Fruit fly (Drosophila melanogaster) S2 (cell line): ENCODE data around the gene EndoGI.

Source experiments
- CG8478 ChIP-seq: fragments of >200 bp; optimal IDR thresholded peaks from 2 replicates; lab custom pipeline; 2018
- CTCF ChIP-seq, 2 experiments: fragments of >200 bp; optimal IDR thresholded peaks; 2 replicates each; lab custom pipeline; 2018

Gene EndoGI

dm6 chr2L:16281419-16282076 lies 24.1 kb downstream of the EndoGI start:
- no peak for TF ChIP-seq CG8478 (lab: Kevin White, UChicago)
- TF ChIP-seq CTCF (optimal IDR thresholded peaks at IDR 0.05; lab: Kevin White, UChicago), result no peak

- TF ChIP-seq CG8478 (lab: Kevin White, UChicago) (no peak), CTCF (optimal IDR thresholded peaks at IDR 0.05; lab: Kevin White, UChicago) (no peak)
Measured at dm6 chr2L:16282077-16282471, 24.6 kb downstream of the EndoGI start.

DNA sequence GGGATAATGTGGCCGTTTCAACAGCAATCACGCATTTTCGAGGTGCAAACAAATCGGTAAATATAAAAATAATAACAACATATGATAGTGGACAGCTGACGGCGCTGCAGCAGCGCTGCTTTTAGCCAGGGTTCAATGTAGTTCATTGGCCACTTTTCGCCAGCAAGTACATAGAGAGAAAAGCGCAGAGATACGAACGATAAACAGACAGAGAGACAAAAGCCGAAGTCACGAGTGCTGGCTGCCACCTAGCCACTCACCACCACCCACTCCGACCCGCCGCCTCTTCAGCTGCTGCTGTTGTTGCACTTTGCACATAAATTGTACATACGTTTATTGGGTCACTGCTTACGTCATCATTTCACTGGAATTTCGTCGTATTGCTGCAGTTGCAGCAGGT lies 25.4 kb downstream of the EndoGI start:
- TF ChIP-seq CG8478 (lab: Kevin White, UChicago) (no peak), CTCF (optimal IDR thresholded peaks at IDR 0.05; lab: Kevin White, UChicago) (no peak)

dm6 chr2L:16284306-16285299 lies 27.1 kb downstream of the EndoGI start:
- TF ChIP-seq CG8478 (lab: Kevin White, UChicago) (no peak), CTCF (optimal IDR thresholded peaks at IDR 0.05; lab: Kevin White, UChicago) (peak in 1 of 2 experiments; percentile 6)

dm6 chr2L:16285692-16286359 lies 28.3 kb downstream of the EndoGI start:
- TF ChIP-seq CG8478 (lab: Kevin White, UChicago), result no peak
- no peak for TF ChIP-seq CTCF (optimal IDR thresholded peaks at IDR 0.05; lab: Kevin White, UChicago)

DNA sequence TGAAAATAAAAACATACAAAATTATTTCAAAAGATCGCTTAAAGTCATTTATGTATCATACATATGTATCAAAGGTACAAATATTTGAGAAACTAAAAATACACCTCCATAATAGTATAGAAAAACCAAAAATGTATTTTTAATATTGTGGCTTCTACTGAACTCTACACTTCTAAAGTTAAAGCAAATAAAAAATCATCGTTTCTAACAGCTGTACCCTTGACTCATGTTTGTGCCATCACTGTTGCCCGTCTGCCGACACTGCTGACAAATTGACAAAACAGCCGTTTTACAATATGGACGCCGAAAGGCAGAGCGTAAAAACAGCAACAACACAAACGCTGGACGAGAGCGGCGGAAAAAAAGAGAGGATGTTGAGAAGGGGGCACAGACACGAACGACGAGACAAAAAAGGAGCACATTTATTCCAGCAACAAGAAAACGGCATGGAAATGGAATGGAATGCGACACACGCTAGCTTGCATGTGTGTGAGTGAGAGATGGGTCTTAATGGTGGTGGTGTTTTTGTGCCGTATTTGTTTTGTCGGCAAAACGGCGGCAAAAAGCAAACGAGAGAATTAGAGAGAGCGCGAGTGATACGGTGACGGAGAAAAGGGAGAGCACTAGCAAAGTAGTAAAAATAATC lies 29.0 kb downstream of the EndoGI start:
- peak in 1 of 2 experiments; percentile 3 for TF ChIP-seq CTCF (optimal IDR thresholded peaks at IDR 0.05; lab: Kevin White, UChicago)
- no peak for TF ChIP-seq CG8478 (lab: Kevin White, UChicago)

- TF ChIP-seq CTCF (optimal IDR thresholded peaks at IDR 0.05; lab: Kevin White, UChicago) (no peak), CG8478 (lab: Kevin White, UChicago) (no peak)
Measured at dm6 chr2L:16287006-16287601, 29.6 kb downstream of the EndoGI start.

- TF ChIP-seq CG8478 (lab: Kevin White, UChicago) (no peak), CTCF (optimal IDR thresholded peaks at IDR 0.05; lab: Kevin White, UChicago) (peak; percentile 98)
Measured at dm6 chr2L:16287602-16288392, 30.3 kb downstream of the EndoGI start, which contains the start of the genes crp and pkaap. Gene crp, minus strand, starts transcription at chr2L:16287730. Gene pkaap, plus strand, starts transcription at chr2L:16288290.

dm6 chr2L:16288393-16288731 lies 30.9 kb downstream of the EndoGI start:
- TF ChIP-seq CTCF (optimal IDR thresholded peaks at IDR 0.05; lab: Kevin White, UChicago) (no peak), CG8478 (lab: Kevin White, UChicago) (no peak)

dm6 chr2L:16290984-16291383 lies 33.5 kb downstream of the EndoGI start, which contains the start of gene CG17329:
Gene CG17329, plus strand, starts transcription at chr2L:16291284.
- TF ChIP-seq CTCF (optimal IDR thresholded peaks at IDR 0.05; lab: Kevin White, UChicago) (no peak), CG8478 (lab: Kevin White, UChicago) (no peak)

dm6 chr2L:16292975-16293501 lies 35.5 kb downstream of the EndoGI start, which contains the start of gene CG13258:
Gene CG13258, minus strand, starts transcription at chr2L:16293025.
- TF ChIP-seq CG8478 (lab: Kevin White, UChicago) (no peak), CTCF (optimal IDR thresholded peaks at IDR 0.05; lab: Kevin White, UChicago) (no peak)

dm6 chr2L:16293703-16294233 lies 36.3 kb downstream of the EndoGI start, which contains the start of gene Cyp303a1:
Gene Cyp303a1, plus strand, starts transcription at chr2L:16294183.
- TF ChIP-seq CTCF (optimal IDR thresholded peaks at IDR 0.05; lab: Kevin White, UChicago) (no peak), CG8478 (lab: Kevin White, UChicago) (no peak)
